Worm (Caenorhabditis elegans): ENCODE results near the gene str-92.

ce11 chrV:17699097-17699496, 22.6 kb upstream of the str-92 start, which contains the start of gene Y26G10.4:
- TF ChIP-seq F13C5.2 (tag; optimal IDR thresholded peaks at IDR 0.05) (no peak), ama-1 (optimal IDR thresholded peaks at IDR 0.05) (no peak), tbx-11 (GFP tag; IDR thresholded peaks at IDR 0.05) (no peak), B0310.2 (tag; optimal IDR thresholded peaks at IDR 0.05) (no peak), flt-1 (GFP tag; IDR thresholded peaks at IDR 0.05) (no peak), tra-4 (tag; optimal IDR thresholded peaks at IDR 0.05) (no peak), hnd-1 (tag; optimal IDR thresholded peaks at IDR 0.05) (no peak), aly-1 (tag; optimal IDR thresholded peaks at IDR 0.05) (no peak), scrt-1 (GFP tag; IDR thresholded peaks at IDR 0.05) (no peak), hmbx-1 (tag; optimal IDR thresholded peaks at IDR 0.05) (no peak), pes-1 (GFP tag; IDR thresholded peaks at IDR 0.05) (no peak), sea-1 (GFP tag; conservative IDR thresholded peaks at IDR 0.05) (no peak)
